Fruit fly (Drosophila melanogaster): Measurements from ENCODE around the gene msb1l.
A peak's percentile ranks its signal among the peaks of the same experiment; 100 is the strongest.

The msb1l gene

DNA sequence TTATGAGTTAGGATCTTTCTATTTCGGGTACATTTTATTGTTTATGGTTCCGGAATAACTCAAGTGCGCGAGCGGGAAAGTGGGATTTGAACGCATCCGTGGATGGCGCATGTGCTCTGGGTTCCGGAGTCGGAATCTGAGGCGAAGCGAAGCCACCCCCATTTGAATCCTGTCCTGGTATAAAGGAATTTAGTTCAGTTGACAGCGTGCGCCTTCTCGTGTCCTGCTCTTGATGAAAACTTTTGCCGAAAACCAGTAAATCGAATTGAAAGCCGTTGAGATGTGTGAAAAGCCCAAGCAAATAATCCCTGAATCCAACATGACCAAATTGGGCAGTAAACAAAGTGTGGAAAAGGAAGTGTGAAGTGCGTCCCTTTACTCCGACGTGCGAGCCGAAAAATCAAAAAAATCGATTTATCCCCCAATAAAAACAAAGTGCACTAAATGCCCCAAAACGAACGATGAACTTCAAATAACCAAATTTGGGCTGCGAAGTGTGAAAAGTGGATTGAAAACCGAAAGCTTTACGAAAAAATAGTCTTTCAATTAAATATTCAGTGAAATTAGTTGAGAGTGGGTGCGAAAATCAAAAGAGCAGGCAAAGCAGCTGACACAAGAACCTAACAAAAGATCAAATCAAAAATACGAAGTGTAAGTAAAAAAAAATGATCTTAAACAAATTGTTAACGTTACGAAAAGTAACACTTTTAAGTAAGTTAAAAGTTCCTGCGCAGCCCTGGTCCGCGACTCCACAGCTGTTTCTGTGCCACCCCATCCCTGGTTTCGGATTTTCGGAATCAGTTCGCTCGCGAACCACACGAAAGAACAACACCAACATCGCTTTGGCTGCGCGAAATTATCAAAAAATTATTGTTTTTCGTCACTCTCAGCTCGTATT is 9.2 kb downstream of the msb1l start, which contains the start of gene Lar:
Lar (plus strand) TSS at position 188 of the 898 bp plus-strand sequence.
- TF ChIP-seq CG10348 (GFP tag; IDR thresholded peaks at IDR 0.05) (no peak), fd96Ca (GFP tag; IDR thresholded peaks at IDR 0.05) (peak; percentile 66; the same call in 2 of the 3 replicates), CG8159 (tag; optimal IDR thresholded peaks at IDR 0.05) (peak; percentile 43), Snoo (tag; optimal IDR thresholded peaks at IDR 0.05) (peak; percentile 23), CG17806 (tag; optimal IDR thresholded peaks at IDR 0.05) (no peak), Pif1B (GFP tag; optimal IDR thresholded peaks at IDR 0.05) (peak; percentile 28), CG34367 (tag; optimal IDR thresholded peaks at IDR 0.05) (no peak), Pif1A (GFP tag; optimal IDR thresholded peaks at IDR 0.05) (no peak), CG9948 (tag; optimal IDR thresholded peaks at IDR 0.05) (peak; percentile 32), gl (tag; optimal IDR thresholded peaks at IDR 0.05) (no peak), Ets98B (GFP tag; IDR thresholded peaks at IDR 0.05) (peak; percentile 77; the same call in 1 of the 2 replicates), CG15710 (tag; optimal IDR thresholded peaks at IDR 0.05) (peak; percentile 23), D1 (tag; optimal IDR thresholded peaks at IDR 0.05) (no peak), CG13204 (GFP tag; optimal IDR thresholded peaks at IDR 0.05) (no peak), CG4496 (GFP tag; IDR thresholded peaks at IDR 0.05) (peak; percentile 65), CG8301 (tag; optimal IDR thresholded peaks at IDR 0.05) (peak; percentile 26), CG14655 (GFP tag; optimal IDR thresholded peaks at IDR 0.05) (no peak), CG12605 (GFP tag; IDR thresholded peaks at IDR 0.05) (0 out of 2 replicates have a peak, but pooled peaks have one; percentile 43), CG32121 (GFP tag; IDR thresholded peaks at IDR 0.05) (peak; percentile 63), EcR (GFP tag; optimal IDR thresholded peaks at IDR 0.05) (no peak), rn (GFP tag; IDR thresholded peaks at IDR 0.05) (no peak)

DNA sequence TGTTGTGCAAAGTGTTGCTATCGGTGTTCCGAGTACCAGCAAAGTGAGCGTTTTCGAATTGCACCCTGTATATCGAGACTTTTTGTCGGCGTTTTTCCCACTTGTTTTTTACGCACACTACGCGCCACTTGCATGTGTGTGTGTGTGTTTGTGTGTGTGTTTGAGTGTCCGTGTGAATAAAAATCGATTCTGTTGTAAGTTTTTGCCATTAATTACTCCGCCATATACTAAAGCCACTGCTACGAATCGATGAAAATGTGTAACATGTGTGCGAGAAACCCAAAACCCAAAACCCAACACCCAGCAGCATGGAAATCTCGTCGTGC is 9.8 kb downstream of the msb1l start:
- 0 out of 2 replicates have a peak, but pooled peaks have one; percentile 5 for TF ChIP-seq CG32121 (GFP tag; IDR thresholded peaks at IDR 0.05)
- no peak for TF ChIP-seq CG17806 (tag; optimal IDR thresholded peaks at IDR 0.05)
- no peak for TF ChIP-seq CG14655 (GFP tag; optimal IDR thresholded peaks at IDR 0.05)
- TF ChIP-seq CG13204 (GFP tag; optimal IDR thresholded peaks at IDR 0.05), result no peak
- no peak for TF ChIP-seq Pif1A (GFP tag; optimal IDR thresholded peaks at IDR 0.05)
- no peak for TF ChIP-seq CG15710 (tag; optimal IDR thresholded peaks at IDR 0.05)

DNA sequence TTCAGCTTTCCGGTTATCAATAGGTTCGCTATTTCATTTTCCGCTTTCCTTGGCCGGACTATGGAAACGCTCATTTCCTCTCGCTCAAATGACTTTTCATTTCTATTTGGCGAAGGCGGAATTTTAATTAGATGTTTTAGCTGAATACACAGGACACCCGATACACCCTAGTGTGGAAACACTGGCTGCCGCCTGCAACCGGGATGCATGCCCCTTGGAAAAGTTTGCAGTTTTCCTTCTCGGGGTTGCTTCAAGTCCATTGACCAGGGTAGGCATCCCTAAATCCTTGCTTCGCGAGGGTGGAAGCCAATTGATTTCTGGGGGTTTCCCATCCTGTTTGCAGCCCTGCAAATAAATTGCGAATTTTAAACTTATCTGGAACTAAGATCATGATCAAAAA is 11.4 kb downstream of the msb1l start:
- TF ChIP-seq Pif1A (GFP tag; optimal IDR thresholded peaks at IDR 0.05) (no peak), CG17806 (tag; optimal IDR thresholded peaks at IDR 0.05) (no peak), D1 (tag; optimal IDR thresholded peaks at IDR 0.05) (no peak), CG15710 (tag; optimal IDR thresholded peaks at IDR 0.05) (no peak), Ets98B (GFP tag; IDR thresholded peaks at IDR 0.05) (no peak), CG32121 (GFP tag; IDR thresholded peaks at IDR 0.05) (no peak), EcR (GFP tag; optimal IDR thresholded peaks at IDR 0.05) (no peak), CG34367 (tag; optimal IDR thresholded peaks at IDR 0.05) (no peak), Snoo (tag; optimal IDR thresholded peaks at IDR 0.05) (no peak)

DNA sequence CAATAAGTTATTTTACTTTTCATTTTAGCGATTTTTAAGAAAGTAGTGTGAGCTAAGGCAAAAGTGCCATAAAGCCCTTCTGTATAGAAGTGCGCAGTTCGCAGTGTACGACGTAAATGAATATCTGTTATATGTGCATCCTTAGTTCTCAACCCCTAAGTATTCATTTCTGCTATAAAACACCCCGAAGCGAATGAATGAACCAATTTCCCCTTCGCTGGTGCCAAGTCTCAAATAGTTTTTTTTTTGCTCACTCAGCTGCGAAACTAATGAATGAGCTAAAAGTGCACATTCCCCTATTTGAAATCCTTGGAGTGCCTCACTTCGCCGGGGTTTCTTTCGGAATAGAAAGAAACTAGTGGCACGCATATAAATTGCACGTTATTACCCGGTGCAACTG is 13.1 kb downstream of the msb1l start:
- TF ChIP-seq CG13204 (GFP tag; optimal IDR thresholded peaks at IDR 0.05) (no peak), CG10348 (GFP tag; IDR thresholded peaks at IDR 0.05) (no peak), gl (tag; optimal IDR thresholded peaks at IDR 0.05) (no peak), EcR (GFP tag; optimal IDR thresholded peaks at IDR 0.05) (no peak), Ets98B (GFP tag; IDR thresholded peaks at IDR 0.05) (no peak), Pif1B (GFP tag; optimal IDR thresholded peaks at IDR 0.05) (no peak), CG8301 (tag; optimal IDR thresholded peaks at IDR 0.05) (no peak), Pif1A (GFP tag; optimal IDR thresholded peaks at IDR 0.05) (no peak), D1 (tag; optimal IDR thresholded peaks at IDR 0.05) (no peak), CG12605 (GFP tag; IDR thresholded peaks at IDR 0.05) (no peak), CG4496 (GFP tag; IDR thresholded peaks at IDR 0.05) (no peak), CG17806 (tag; optimal IDR thresholded peaks at IDR 0.05) (no peak), rn (GFP tag; IDR thresholded peaks at IDR 0.05) (no peak), CG14655 (GFP tag; optimal IDR thresholded peaks at IDR 0.05) (no peak), CG9948 (tag; optimal IDR thresholded peaks at IDR 0.05) (no peak), CG8159 (tag; optimal IDR thresholded peaks at IDR 0.05) (no peak), CG32121 (GFP tag; IDR thresholded peaks at IDR 0.05) (no peak), CG15710 (tag; optimal IDR thresholded peaks at IDR 0.05) (no peak), fd96Ca (GFP tag; IDR thresholded peaks at IDR 0.05) (no peak)

DNA sequence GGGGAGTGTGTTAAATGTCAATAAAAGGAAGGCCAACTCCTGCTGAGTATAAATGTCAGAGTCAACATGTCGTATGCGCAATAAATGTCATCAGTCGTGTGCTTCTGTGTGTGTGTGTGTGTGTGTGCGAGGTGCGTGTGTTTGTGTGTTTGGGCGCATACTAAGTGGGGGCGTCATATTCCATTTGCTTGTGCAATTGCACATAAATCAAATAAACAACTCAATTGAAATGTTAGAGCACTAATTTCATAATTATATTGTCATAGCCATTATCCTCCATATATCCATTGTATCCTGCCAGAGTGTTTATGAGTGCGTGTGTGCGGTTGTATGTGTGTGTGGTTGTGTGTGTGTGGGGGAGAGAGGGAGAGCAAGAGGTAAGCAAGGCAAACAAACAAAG is 16.6 kb downstream of the msb1l start:
- TF ChIP-seq CG17806 (tag; optimal IDR thresholded peaks at IDR 0.05) (no peak), CG8301 (tag; optimal IDR thresholded peaks at IDR 0.05) (no peak), gl (tag; optimal IDR thresholded peaks at IDR 0.05) (no peak), CG9948 (tag; optimal IDR thresholded peaks at IDR 0.05) (no peak), Snoo (tag; optimal IDR thresholded peaks at IDR 0.05) (no peak), Pif1B (GFP tag; optimal IDR thresholded peaks at IDR 0.05) (no peak), EcR (GFP tag; optimal IDR thresholded peaks at IDR 0.05) (no peak), rn (GFP tag; IDR thresholded peaks at IDR 0.05) (no peak), CG14655 (GFP tag; optimal IDR thresholded peaks at IDR 0.05) (no peak), D1 (tag; optimal IDR thresholded peaks at IDR 0.05) (no peak)

DNA sequence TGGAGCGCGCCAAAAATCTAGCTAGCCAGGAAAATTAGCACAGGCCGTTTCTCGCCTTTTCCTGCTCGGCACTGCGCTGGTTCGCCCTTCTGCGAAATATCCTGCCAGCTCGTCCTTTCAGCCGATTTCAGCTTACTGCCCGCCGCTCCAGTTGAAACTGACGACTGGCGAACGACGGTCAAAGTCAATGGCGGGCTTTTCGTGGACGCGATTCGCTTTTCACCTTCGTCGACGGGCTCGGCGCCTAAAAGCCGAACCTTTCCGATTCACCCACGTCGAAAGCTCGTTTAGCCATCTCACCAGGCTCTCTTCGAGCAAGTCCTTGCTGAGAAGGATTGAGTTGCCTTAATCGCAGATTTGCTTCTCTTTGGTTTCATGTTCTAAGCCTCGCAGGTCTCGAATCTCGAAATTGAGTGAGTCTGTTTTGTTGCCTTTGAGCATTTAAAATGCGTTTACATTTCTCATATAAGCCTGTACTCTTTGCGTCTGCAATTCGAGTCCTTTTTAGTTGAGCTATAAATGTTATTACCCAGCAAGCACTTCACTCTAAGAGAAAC is 27.9 kb downstream of the msb1l start:
- TF ChIP-seq CG14655 (GFP tag; optimal IDR thresholded peaks at IDR 0.05) (no peak), CG8159 (tag; optimal IDR thresholded peaks at IDR 0.05) (no peak), CG9948 (tag; optimal IDR thresholded peaks at IDR 0.05) (no peak), EcR (GFP tag; optimal IDR thresholded peaks at IDR 0.05) (no peak), CG17806 (tag; optimal IDR thresholded peaks at IDR 0.05) (no peak), CG32121 (GFP tag; IDR thresholded peaks at IDR 0.05) (no peak), Pif1B (GFP tag; optimal IDR thresholded peaks at IDR 0.05) (no peak), rn (GFP tag; IDR thresholded peaks at IDR 0.05) (no peak), Ets98B (GFP tag; IDR thresholded peaks at IDR 0.05) (no peak), CG13204 (GFP tag; optimal IDR thresholded peaks at IDR 0.05) (no peak), CG15710 (tag; optimal IDR thresholded peaks at IDR 0.05) (no peak), CG10348 (GFP tag; IDR thresholded peaks at IDR 0.05) (no peak), fd96Ca (GFP tag; IDR thresholded peaks at IDR 0.05) (no peak), Snoo (tag; optimal IDR thresholded peaks at IDR 0.05) (no peak), CG34367 (tag; optimal IDR thresholded peaks at IDR 0.05) (no peak), Pif1A (GFP tag; optimal IDR thresholded peaks at IDR 0.05) (no peak), CG8301 (tag; optimal IDR thresholded peaks at IDR 0.05) (no peak)

Measured in whole organism, pupa.